Worm (Caenorhabditis elegans): ENCODE data around the gene dsl-7.

ce11 chrV:12961085-12961560 lies 31.8 kb upstream of the dsl-7 start, which contains the start of gene mpst-7:
- TF ChIP-seq ama-1 (optimal IDR thresholded peaks at IDR 0.05) (no peak), ets-7 (tag; optimal IDR thresholded peaks at IDR 0.05) (no peak), aly-1 (tag; optimal IDR thresholded peaks at IDR 0.05) (no peak), flt-1 (GFP tag; IDR thresholded peaks at IDR 0.05) (no peak)
